In genomic region chr2L:15936138-15936537, dm6 we compare ENCODE assay signal across 2 fruit fly cellular contexts.
A peak's percentile ranks its signal among the peaks of the same experiment; 100 is the strongest.
TF ChIP-seq lines count a peak whose summit lies in the region.

No protein-coding gene starts in this region.

TF ChIP-seq in whole organism, prepupa, 60 proteins besides CTCF, POLR2A, EP300 and RAD21:
- TF ChIP-seq svp (GFP tag; lab: Kevin White, UChicago) (peak; percentile 92), topi (GFP tag; optimal IDR thresholded peaks at IDR 0.05; lab: Kevin White, UChicago) (no peak)

TF ChIP-seq in whole organism, wandering third instar larva, 38 proteins besides CTCF, POLR2A, EP300 and RAD21:
- TF ChIP-seq tai (GFP tag; optimal IDR thresholded peaks at IDR 0.05; lab: Kevin White, UChicago) (no peak), Myc (optimal IDR thresholded peaks at IDR 0.05; lab: Kevin White, UChicago) (no peak), CG32264 (GFP tag; optimal IDR thresholded peaks at IDR 0.05; lab: Kevin White, UChicago) (no peak), Jra (GFP tag; optimal IDR thresholded peaks at IDR 0.05; lab: Kevin White, UChicago) (no peak), usp (GFP tag; optimal IDR thresholded peaks at IDR 0.05; lab: Kevin White, UChicago) (no peak), HLH106 (tag; optimal IDR thresholded peaks at IDR 0.05; lab: Kevin White, UChicago) (no peak), Sp1 (GFP tag; optimal IDR thresholded peaks at IDR 0.05; lab: Kevin White, UChicago) (no peak), foxo (GFP tag; optimal IDR thresholded peaks at IDR 0.05; lab: Kevin White, UChicago) (no peak), Rel (GFP tag; optimal IDR thresholded peaks at IDR 0.05; lab: Kevin White, UChicago) (no peak), Rel (tag; optimal IDR thresholded peaks at IDR 0.05; lab: Kevin White, UChicago) (peak; percentile 44)
